Fruit fly (Drosophila melanogaster): Measurements from ENCODE around the gene Rab11.
A peak's percentile ranks its signal among the peaks of the same experiment; 100 is the strongest.

Gene Rab11

DNA sequence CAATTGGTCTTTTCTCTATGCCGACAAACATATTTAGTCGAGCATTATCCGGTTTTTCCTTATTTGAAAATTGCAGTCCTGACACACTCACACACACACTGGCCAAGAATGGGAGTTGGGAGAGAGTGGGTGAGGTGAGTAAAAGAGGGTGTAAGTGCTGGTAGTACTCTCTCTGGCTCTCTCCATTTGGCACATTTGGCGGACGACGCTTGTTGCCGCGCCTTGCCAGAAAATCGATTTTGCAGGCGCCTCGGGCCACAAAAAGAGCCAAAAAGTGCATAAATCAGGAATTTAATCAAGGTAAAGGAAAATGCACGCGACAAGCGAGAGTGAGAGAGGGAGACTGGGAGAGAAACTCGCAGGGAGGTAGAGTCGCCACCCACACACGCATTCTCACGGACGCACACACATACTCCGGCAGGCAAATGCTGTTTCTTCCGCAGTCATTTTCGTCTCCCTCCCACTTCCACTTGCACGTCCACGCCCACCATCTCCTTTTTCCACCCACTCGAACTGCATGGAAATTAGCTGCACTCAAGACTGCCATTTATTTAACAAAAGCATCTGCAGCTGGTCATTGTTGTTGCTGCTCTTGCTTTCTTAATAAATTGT lies 14.6 kb upstream of the Rab11 start:
- TF ChIP-seq pan (optimal IDR thresholded peaks at IDR 0.05) = no peak
- TF ChIP-seq CG8478 (optimal IDR thresholded peaks at IDR 0.05) = no peak
- TF ChIP-seq Dll (optimal IDR thresholded peaks at IDR 0.05) = no peak
- TF ChIP-seq EcR (GFP tag; optimal IDR thresholded peaks at IDR 0.05) = no peak
- no peak for TF ChIP-seq usp (GFP tag; optimal IDR thresholded peaks at IDR 0.05)
- TF ChIP-seq psq (optimal IDR thresholded peaks at IDR 0.05) = no peak

DNA sequence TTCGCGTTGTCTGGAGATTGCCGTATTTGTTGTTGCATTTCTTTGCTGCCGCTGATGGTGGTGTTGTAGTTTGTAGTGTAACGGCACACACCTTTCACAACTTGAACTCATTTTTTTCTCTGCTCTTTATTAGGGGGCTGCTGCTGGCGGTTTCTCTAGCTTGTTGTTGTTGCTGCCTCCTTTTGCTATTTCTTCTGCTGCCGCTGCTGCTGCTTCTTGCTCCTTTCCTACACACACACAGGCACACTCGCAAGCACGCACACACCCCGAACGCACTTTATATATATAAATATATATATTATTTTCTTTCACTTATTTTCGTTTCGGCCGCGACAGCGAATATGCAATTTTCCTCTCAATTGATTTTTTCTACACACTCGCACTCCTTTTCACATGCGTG lies 14.0 kb upstream of the Rab11 start:
- TF ChIP-seq usp (GFP tag; optimal IDR thresholded peaks at IDR 0.05) (no peak), psq (optimal IDR thresholded peaks at IDR 0.05) (no peak), Dll (optimal IDR thresholded peaks at IDR 0.05) (no peak), CG8478 (optimal IDR thresholded peaks at IDR 0.05) (no peak), EcR (GFP tag; optimal IDR thresholded peaks at IDR 0.05) (no peak), pan (optimal IDR thresholded peaks at IDR 0.05) (no peak)

DNA sequence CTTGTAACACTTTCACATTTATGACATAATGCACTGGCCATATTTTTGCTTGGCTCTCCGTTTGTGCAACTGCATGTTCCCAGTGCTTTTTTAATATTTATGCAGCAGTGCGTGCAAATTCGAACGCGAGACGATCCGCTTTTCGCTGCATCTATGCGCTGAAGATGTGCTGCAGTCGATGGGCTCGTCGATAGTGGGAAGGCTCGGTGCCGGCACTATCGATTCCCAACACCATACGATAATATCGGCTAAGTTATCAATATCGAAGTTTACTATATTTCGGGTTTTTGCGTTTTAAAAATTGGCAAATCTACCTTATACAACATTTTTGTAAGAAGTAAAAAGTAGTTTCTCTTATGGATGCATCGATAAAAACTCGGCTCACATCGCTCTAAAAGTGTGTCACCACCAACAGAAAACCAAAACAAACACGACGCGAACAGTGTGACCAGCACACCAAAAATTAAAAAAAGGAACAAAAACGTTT lies 13.5 kb upstream of the Rab11 start, which contains the start of gene RhoGAP93B:
Gene RhoGAP93B (minus strand): TSS at position 197 of the 487 bp plus-strand sequence.
- no peak for TF ChIP-seq psq (optimal IDR thresholded peaks at IDR 0.05)
- no peak for TF ChIP-seq CG8478 (optimal IDR thresholded peaks at IDR 0.05)
- TF ChIP-seq EcR (GFP tag; optimal IDR thresholded peaks at IDR 0.05) = no peak
- no peak for TF ChIP-seq usp (GFP tag; optimal IDR thresholded peaks at IDR 0.05)
- no peak for TF ChIP-seq Dll (optimal IDR thresholded peaks at IDR 0.05)
- TF ChIP-seq pan (optimal IDR thresholded peaks at IDR 0.05) = no peak

DNA sequence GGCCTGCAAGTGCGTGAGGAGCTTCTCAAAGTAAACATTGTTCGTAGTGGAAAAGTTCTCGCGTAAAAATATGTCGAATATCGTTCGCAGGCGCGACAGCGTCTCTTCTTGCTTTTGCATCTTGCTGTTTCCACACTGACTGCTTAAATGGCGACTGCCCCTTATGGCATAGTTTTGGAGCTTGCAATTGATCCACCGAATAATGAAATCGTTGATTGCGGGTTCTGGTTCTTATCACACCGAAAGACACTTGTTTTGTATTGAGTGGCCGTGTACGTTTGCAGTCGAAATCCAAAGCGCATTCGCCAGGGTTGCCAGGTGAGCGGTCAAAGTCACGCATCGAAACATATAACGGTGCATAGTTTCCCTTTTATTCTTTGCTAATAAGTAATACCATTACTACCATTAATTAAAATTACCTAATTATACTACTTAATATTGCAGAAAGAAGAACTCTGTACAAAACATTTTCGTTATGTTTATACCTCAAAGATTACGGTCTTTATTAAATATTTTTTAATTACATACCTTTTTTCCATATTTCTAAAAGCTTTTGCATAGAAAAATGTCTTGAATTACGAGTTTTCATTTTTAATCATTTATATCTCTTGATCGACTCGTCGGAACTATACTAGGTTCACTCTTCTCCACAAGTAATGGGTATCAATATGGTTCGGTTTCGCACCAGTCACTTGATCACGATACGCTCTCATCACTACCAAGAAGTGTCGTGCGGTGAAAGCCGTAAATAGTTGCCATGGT lies 9.6 kb upstream of the Rab11 start, which contains the start of the genes CG7044 and Tbc1d22:
Gene CG7044 (minus strand): TSS at position 266 of the 762 bp plus-strand sequence.
Gene Tbc1d22 (plus strand): TSS at position 747 of the 762 bp plus-strand sequence.
- no peak for TF ChIP-seq EcR (GFP tag; optimal IDR thresholded peaks at IDR 0.05)
- TF ChIP-seq pan (optimal IDR thresholded peaks at IDR 0.05) = peak; percentile 89
- no peak for TF ChIP-seq CG8478 (optimal IDR thresholded peaks at IDR 0.05)
- TF ChIP-seq psq (optimal IDR thresholded peaks at IDR 0.05) = no peak
- TF ChIP-seq Dll (optimal IDR thresholded peaks at IDR 0.05) = no peak

DNA sequence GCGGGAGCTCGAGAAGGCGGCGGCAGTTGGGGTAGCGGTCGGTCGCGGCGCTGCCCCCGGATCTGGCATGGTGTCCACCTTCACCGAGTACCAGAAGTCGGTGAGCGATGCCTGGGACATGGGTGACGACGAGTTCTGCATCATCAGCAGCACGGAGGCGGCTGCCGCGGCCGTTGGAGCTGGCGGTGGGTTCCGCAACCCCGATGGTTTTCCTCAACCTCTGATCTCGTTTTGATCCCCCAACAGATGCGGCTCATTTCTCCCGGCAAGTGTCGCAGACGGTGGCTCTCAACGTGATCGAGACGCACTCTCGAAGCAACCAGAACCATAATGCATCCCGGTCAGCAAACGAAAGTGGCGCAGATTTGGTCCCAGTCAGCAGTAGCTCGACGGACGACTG lies 8.7 kb upstream of the Rab11 start:
- TF ChIP-seq pan (optimal IDR thresholded peaks at IDR 0.05) (no peak), usp (GFP tag; optimal IDR thresholded peaks at IDR 0.05) (no peak), psq (optimal IDR thresholded peaks at IDR 0.05) (no peak), CG8478 (optimal IDR thresholded peaks at IDR 0.05) (no peak), Dll (optimal IDR thresholded peaks at IDR 0.05) (no peak), EcR (GFP tag; optimal IDR thresholded peaks at IDR 0.05) (no peak)

DNA sequence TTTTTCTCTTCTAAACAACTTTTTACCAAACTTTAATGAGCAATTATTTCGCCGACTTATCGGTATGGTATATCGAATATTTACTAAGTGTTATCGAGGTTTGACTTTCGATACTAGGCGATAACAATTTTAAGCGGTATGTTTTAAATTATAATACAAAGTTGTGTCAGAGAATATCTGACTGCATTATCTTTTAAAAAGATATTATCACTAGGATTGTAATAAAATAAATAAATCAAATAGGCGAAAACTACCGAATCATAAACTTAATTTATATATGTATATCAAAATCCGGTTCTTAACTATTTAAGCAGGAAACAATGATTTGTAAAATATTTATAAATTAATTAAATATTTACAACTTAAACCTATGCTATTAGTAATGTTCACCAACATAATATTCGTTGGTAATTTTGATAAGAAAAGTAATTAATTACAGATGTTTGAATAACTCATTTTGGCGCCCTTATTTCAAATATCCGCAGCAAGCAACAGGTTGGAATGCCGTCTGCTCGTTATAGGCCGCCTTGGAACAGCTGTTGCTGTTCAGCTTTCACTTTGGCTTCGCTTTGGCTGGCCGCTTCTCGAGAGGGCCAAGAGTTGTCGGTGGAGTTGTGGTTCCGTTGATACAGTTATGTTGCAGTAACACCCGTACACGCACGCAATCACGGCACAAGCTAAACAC lies 3.2 kb upstream of the Rab11 start, which contains the start of the genes Sec15 and rtet:
Gene Sec15 (minus strand): TSS at position 66 of the 685 bp plus-strand sequence.
Gene rtet (plus strand): TSS at position 540 of the 685 bp plus-strand sequence.
- TF ChIP-seq pan (optimal IDR thresholded peaks at IDR 0.05) (no peak), Dll (optimal IDR thresholded peaks at IDR 0.05) (no peak), psq (optimal IDR thresholded peaks at IDR 0.05) (no peak), EcR (GFP tag; optimal IDR thresholded peaks at IDR 0.05) (no peak), usp (GFP tag; optimal IDR thresholded peaks at IDR 0.05) (no peak), CG8478 (optimal IDR thresholded peaks at IDR 0.05) (no peak)

DNA sequence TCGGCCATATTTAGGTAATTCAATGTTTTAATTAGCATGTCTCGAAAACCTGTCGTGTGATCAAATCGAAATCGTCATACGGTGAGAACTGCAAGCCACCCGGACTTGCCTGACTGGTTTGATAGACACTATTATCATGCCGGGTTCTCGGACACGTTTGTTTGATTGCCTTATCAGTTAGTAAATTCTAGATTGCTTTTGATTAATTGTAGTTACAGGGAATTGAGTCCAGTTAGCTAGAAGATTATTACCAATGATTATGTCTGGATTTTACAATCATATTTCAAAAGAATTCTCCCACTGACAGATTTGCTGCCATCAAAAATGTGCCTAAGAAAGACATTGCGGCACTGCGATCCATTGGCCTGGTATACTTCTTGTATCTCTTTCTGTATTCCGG lies 1.5 kb upstream of the Rab11 start:
- no peak for TF ChIP-seq psq (optimal IDR thresholded peaks at IDR 0.05)
- TF ChIP-seq usp (GFP tag; optimal IDR thresholded peaks at IDR 0.05) = no peak
- no peak for TF ChIP-seq pan (optimal IDR thresholded peaks at IDR 0.05)
- no peak for TF ChIP-seq Dll (optimal IDR thresholded peaks at IDR 0.05)
- no peak for TF ChIP-seq CG8478 (optimal IDR thresholded peaks at IDR 0.05)
- no peak for TF ChIP-seq EcR (GFP tag; optimal IDR thresholded peaks at IDR 0.05)

DNA sequence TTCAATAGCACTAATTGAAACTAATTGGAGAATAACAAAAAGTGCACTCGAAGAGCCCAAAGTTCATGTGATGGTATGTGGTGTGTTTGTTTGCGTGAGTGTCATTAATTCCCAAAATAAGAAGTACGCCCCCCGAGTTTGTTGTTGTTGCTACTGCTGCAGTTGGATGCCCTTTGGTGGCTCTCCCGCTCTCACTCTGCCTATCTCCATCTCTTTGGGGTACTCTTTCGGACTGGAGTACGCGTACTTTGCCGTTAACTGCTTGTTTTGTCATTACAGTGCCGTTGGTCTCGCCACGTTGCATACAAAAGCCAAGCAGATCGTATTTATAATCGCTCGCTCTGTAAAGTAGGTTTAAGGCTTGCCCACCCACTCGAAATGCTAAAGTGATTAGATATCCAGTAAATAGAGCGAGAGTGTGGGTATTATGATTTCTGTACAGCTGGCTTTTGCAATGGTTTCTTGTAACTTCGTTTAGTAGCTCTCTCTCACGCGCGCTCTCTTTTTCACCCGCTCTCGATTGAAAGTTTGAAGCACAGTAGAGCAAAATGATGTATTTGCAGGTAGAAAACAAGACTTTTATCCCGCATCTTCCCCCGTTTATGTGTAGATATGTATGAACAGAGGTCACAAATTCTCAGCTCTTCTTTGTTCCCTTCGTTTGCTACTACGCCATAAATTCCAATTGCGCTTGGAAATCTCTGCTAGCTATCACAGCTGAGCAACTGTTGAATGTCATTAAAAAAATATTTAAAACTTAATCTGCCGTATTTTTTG lies 944 bp downstream of the Rab11 start:
- TF ChIP-seq pan (optimal IDR thresholded peaks at IDR 0.05) (no peak), EcR (GFP tag; optimal IDR thresholded peaks at IDR 0.05) (no peak), psq (optimal IDR thresholded peaks at IDR 0.05) (no peak), Dll (optimal IDR thresholded peaks at IDR 0.05) (no peak), usp (GFP tag; optimal IDR thresholded peaks at IDR 0.05) (no peak), CG8478 (optimal IDR thresholded peaks at IDR 0.05) (no peak)

DNA sequence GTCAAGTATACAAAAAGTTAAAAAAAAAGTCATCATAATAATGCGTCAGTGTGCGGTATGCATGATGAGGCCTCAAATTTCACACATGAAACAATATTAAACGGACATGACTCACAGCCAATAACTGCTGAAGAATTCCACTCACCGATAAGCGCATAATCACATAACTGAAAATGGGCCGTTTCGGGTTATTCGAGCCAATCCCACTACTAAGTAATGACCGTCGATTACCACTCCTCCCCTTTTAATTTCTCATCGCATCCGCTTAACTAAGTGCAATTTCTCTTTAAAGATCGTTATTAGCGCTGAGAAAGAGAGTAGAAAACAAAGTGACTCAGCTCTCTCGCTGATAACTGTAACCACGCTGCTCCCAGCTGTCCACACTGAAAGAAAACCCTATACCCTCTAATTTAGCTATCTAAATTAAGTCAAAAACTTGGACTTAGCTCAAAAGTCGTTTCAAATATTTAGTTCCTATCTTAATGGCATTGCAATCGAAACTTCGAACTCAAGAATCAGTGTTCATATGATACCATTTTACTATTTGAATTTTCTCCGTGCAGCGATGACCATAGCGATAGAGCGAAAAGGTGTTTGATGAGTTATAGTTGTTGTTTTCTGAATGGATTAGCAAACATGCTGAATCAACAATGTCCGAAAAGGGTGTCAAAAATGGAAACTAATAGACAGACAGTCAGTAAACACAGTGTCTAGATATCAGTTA lies 1.7 kb downstream of the Rab11 start:
- no peak for TF ChIP-seq pan (optimal IDR thresholded peaks at IDR 0.05)
- no peak for TF ChIP-seq EcR (GFP tag; optimal IDR thresholded peaks at IDR 0.05)

DNA sequence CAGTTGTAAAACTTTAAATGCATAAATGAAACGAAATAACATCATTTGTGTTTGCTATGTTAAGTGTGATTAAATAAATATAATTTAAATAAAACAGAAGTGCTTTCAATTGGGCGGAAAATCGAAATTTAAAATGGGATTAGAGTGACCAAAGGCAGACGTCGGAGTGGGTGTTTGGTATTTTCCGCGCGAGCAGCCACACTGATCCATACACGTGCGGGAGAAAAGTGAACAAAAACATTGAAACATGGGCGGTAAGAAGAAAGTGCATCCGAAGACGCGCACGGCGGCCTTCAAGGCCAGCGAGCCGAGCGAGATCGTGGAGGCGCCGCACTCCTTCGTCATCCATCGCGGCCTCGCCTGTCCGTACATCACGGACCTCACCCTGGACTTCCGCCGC lies 4.8 kb downstream of the Rab11 start, which contains the start of gene ppan:
Gene ppan (plus strand): TSS at position 198 of the 400 bp plus-strand sequence.
- no peak for TF ChIP-seq CG8478 (optimal IDR thresholded peaks at IDR 0.05)
- no peak for TF ChIP-seq usp (GFP tag; optimal IDR thresholded peaks at IDR 0.05)
- no peak for TF ChIP-seq psq (optimal IDR thresholded peaks at IDR 0.05)
- TF ChIP-seq Dll (optimal IDR thresholded peaks at IDR 0.05) = no peak
- no peak for TF ChIP-seq pan (optimal IDR thresholded peaks at IDR 0.05)
- no peak for TF ChIP-seq EcR (GFP tag; optimal IDR thresholded peaks at IDR 0.05)

Data from whole organism.